Fruit fly (Drosophila melanogaster) Kc167 (cell line): ENCODE results near the gene DnaJ-H.

Experiments
- Myc ChIP-seq: fragments of >200 bp; optimal IDR thresholded peaks from 2 replicates; lab custom pipeline; 2017; ENCODE audit warnings: missing external identifiers
- Sin3A ChIP-seq: fragments of >200 bp; optimal IDR thresholded peaks from 2 replicates; lab custom pipeline; 2018; ENCODE audit warnings: missing external identifiers
- h ChIP-seq: fragments of >200 bp; optimal IDR thresholded peaks from 3 replicates; lab custom pipeline; 2018; ENCODE audit warnings: missing external identifiers
- insv ChIP-seq: fragments of >200 bp; optimal IDR thresholded peaks from 3 replicates; lab custom pipeline; 2018; ENCODE audit warnings: missing external identifiers
- psq ChIP-seq: fragments of >200 bp; optimal IDR thresholded peaks from 2 replicates; lab custom pipeline; 2017; ENCODE audit warnings: missing external identifiers
- ttk ChIP-seq: sonication (Bioruptor generic); optimal IDR thresholded peaks from 2 replicates; lab custom pipeline; 2017; ENCODE audit warnings: missing external identifiers

dm6 chr2L:13182415-13182814, 16.5 kb upstream of the DnaJ-H start, which contains the start of gene Mgat3:
- TF ChIP-seq psq (lab: Kevin White, UChicago) (no peak), insv (no peak), h (lab: Kevin White, UChicago) (no peak), ttk (no peak), Myc (no peak), Sin3A (lab: Kevin White, UChicago) (no peak)
